Worm (Caenorhabditis elegans) whole organism, L3 larva: ENCODE data around the gene F33C8.4.
A peak's percentile ranks its signal among the peaks of the same experiment; 100 is the strongest.

Experiments used
- R02D3.7 ChIP-seq: fragments of 150-350 bp; optimal IDR thresholded peaks from 2 replicates; lab custom pipeline; 2014; ENCODE audit warnings: missing biosample characterization, missing genetic modification characterization
- ZK546.5 ChIP-seq: sonication (generic microtip); optimal IDR thresholded peaks from 2 replicates; lab custom pipeline; 2017; ENCODE audit warnings: missing biosample characterization, missing genetic modification characterization
- aly-2 ChIP-seq: fragments of 150-350 bp; optimal IDR thresholded peaks from 2 replicates; lab custom pipeline; 2014; ENCODE audit warnings: missing biosample characterization, missing genetic modification characterization
- ama-1 ChIP-seq: fragments of 150-350 bp; optimal IDR thresholded peaks from 2 replicates; lab custom pipeline; 2018
- ceh-16 ChIP-seq: sonication (generic microtip); optimal IDR thresholded peaks from 2 replicates; lab custom pipeline; 2017; ENCODE audit warnings: missing biosample characterization, missing genetic modification characterization
- ceh-28 ChIP-seq: fragments of 150-350 bp; optimal IDR thresholded peaks from 2 replicates; lab custom pipeline; 2014; ENCODE audit warnings: missing biosample characterization, missing genetic modification reagents, missing genetic modification characterization
- ceh-82 ChIP-seq: fragments of 150-350 bp; optimal IDR thresholded peaks from 2 replicates; lab custom pipeline; 2014; ENCODE audit warnings: missing biosample characterization, missing genetic modification characterization
- ceh-9 ChIP-seq: sonication (generic microtip); optimal IDR thresholded peaks from 2 replicates; lab custom pipeline; 2018; ENCODE audit warnings: missing biosample characterization, missing genetic modification characterization
- daf-12 ChIP-seq: fragments of 150-350 bp; optimal IDR thresholded peaks from 2 replicates; lab custom pipeline; 2014; ENCODE audit warnings: missing biosample characterization, missing genetic modification reagents, missing genetic modification characterization
- egl-27 ChIP-seq: sonication (generic microtip); optimal IDR thresholded peaks from 4 replicates; lab custom pipeline; 2017; ENCODE audit warnings: missing biosample characterization, missing genetic modification reagents, missing genetic modification characterization
- egl-5 ChIP-seq: fragments of 150-350 bp; optimal IDR thresholded peaks from 2 replicates; lab custom pipeline; 2017; ENCODE audit warnings: missing biosample characterization, missing genetic modification reagents, missing genetic modification characterization, inconsistent platforms
- elt-1 ChIP-seq: fragments of 150-350 bp; optimal IDR thresholded peaks from 2 replicates; lab custom pipeline; 2014; ENCODE audit warnings: missing biosample characterization, missing genetic modification characterization
- elt-2 ChIP-seq: sonication (generic microtip); optimal IDR thresholded peaks from 2 replicates; lab custom pipeline; 2016; ENCODE audit warnings: missing genetic modification reagents, mild to moderate bottlenecking, missing genetic modification characterization, missing compliant biosample characterization
- elt-3 ChIP-seq, 3 experiments: fragments of 150-350 bp in 1 of 3; sonication (generic microtip) in 2 of 3; optimal IDR thresholded peaks; 2 replicates in 2 of 3; 4 replicates in 1 of 3; lab custom pipeline; 2014 to 2017; ENCODE audit warnings: missing biosample characterization in 3 of 3, missing genetic modification characterization in 3 of 3
- eor-1 ChIP-seq, 2 experiments: fragments of 150-350 bp; optimal IDR thresholded peaks; 2 replicates each; lab custom pipeline; 2014 to 2018; ENCODE audit warnings: missing biosample characterization in 2 of 2, missing genetic modification characterization in 2 of 2
- fkh-10 ChIP-seq: sonication (generic microtip); optimal IDR thresholded peaks from 2 replicates; lab custom pipeline; 2017; ENCODE audit warnings: missing biosample characterization, missing genetic modification reagents, missing genetic modification characterization
- fkh-2 ChIP-seq: fragments of 150-350 bp; optimal IDR thresholded peaks from 2 replicates; lab custom pipeline; 2014; ENCODE audit warnings: missing biosample characterization, missing genetic modification reagents, missing genetic modification characterization
- fos-1 ChIP-seq: fragments of 150-350 bp; optimal IDR thresholded peaks from 2 replicates; lab custom pipeline; 2014; ENCODE audit warnings: missing biosample characterization, missing genetic modification characterization
- hmg-11 ChIP-seq: sonication (generic microtip); optimal IDR thresholded peaks from 2 replicates; lab custom pipeline; 2016; ENCODE audit warnings: missing genetic modification characterization, missing compliant biosample characterization
- jun-1 ChIP-seq: fragments of 150-350 bp; optimal IDR thresholded peaks from 2 replicates; lab custom pipeline; 2014; ENCODE audit warnings: missing biosample characterization, missing genetic modification reagents, missing genetic modification characterization
- lin-15B ChIP-seq: fragments of 150-350 bp; optimal IDR thresholded peaks from 2 replicates; lab custom pipeline; 2014; ENCODE audit warnings: missing biosample characterization, missing genetic modification characterization
- lin-39 ChIP-seq: fragments of 150-350 bp; optimal IDR thresholded peaks from 2 replicates; lab custom pipeline; 2018; ENCODE audit warnings: missing biosample characterization, missing genetic modification reagents, missing genetic modification characterization
- mdl-1 ChIP-seq: fragments of 150-350 bp; optimal IDR thresholded peaks from 2 replicates; lab custom pipeline; 2014; ENCODE audit warnings: missing biosample characterization, missing genetic modification characterization
- mml-1 ChIP-seq: fragments of 150-350 bp; sonication (generic microtip); optimal IDR thresholded peaks from 3 replicates; lab custom pipeline; 2014; ENCODE audit warnings: missing biosample characterization, missing genetic modification characterization
- nfya-1 ChIP-seq: sonication (generic microtip); optimal IDR thresholded peaks from 2 replicates; lab custom pipeline; 2017; ENCODE audit warnings: missing genetic modification characterization, mild to moderate bottlenecking, missing compliant biosample characterization, antibody characterized with exemption, moderate library complexity; ENCODE audit not compliant: insufficient read depth
- nhr-11 ChIP-seq: fragments of 150-350 bp; optimal IDR thresholded peaks from 2 replicates; lab custom pipeline; 2014; ENCODE audit warnings: missing biosample characterization, missing genetic modification characterization
- nhr-23 ChIP-seq: fragments of 150-350 bp; optimal IDR thresholded peaks from 2 replicates; lab custom pipeline; 2014; ENCODE audit warnings: missing biosample characterization, missing genetic modification reagents, missing genetic modification characterization
- nhr-237 ChIP-seq: fragments of 150-350 bp; optimal IDR thresholded peaks from 2 replicates; lab custom pipeline; 2014; ENCODE audit warnings: missing biosample characterization, missing genetic modification characterization
- nhr-25 ChIP-seq: sonication (generic microtip); optimal IDR thresholded peaks from 2 replicates; lab custom pipeline; 2017; ENCODE audit warnings: missing biosample characterization, missing genetic modification characterization
- nhr-28 ChIP-seq: fragments of 150-350 bp; optimal IDR thresholded peaks from 2 replicates; lab custom pipeline; 2014; ENCODE audit warnings: missing biosample characterization, missing genetic modification characterization
- nhr-43 ChIP-seq: sonication (generic microtip); optimal IDR thresholded peaks from 2 replicates; lab custom pipeline; 2016; ENCODE audit warnings: mild to moderate bottlenecking, missing genetic modification characterization, missing compliant biosample characterization; ENCODE audit not compliant: poor library complexity, severe bottlenecking
- nhr-67 ChIP-seq: fragments of 150-350 bp; optimal IDR thresholded peaks from 2 replicates; lab custom pipeline; 2014; ENCODE audit warnings: missing biosample characterization, missing genetic modification characterization
- nhr-76 ChIP-seq: fragments of 150-350 bp; sonication (generic microtip); optimal IDR thresholded peaks from 5 replicates; lab custom pipeline; 2014; ENCODE audit warnings: missing biosample characterization, missing genetic modification characterization
- nhr-77 ChIP-seq: fragments of 150-350 bp; optimal IDR thresholded peaks from 2 replicates; lab custom pipeline; 2014; ENCODE audit warnings: missing biosample characterization, missing genetic modification characterization
- pha-4 ChIP-seq: fragments of 150-350 bp; optimal IDR thresholded peaks from 2 replicates; lab custom pipeline; 2014; ENCODE audit warnings: missing biosample characterization, missing genetic modification reagents, missing genetic modification characterization
- pqm-1 ChIP-seq: fragments of 150-350 bp; optimal IDR thresholded peaks from 2 replicates; lab custom pipeline; 2017; ENCODE audit warnings: missing biosample characterization, missing genetic modification characterization, inconsistent platforms
- sea-2 ChIP-seq: fragments of 150-350 bp; sonication (generic microtip); optimal IDR thresholded peaks from 4 replicates; lab custom pipeline; 2014; ENCODE audit warnings: missing biosample characterization, missing genetic modification reagents, missing genetic modification characterization
- skn-1 ChIP-seq: fragments of 150-350 bp; optimal IDR thresholded peaks from 2 replicates; lab custom pipeline; 2014; ENCODE audit warnings: missing biosample characterization, missing genetic modification characterization
- snpc-4 ChIP-seq: fragments of 150-350 bp; optimal IDR thresholded peaks from 2 replicates; lab custom pipeline; 2014; ENCODE audit warnings: missing biosample characterization, missing genetic modification characterization
- tbx-2 ChIP-seq: sonication (generic microtip); optimal IDR thresholded peaks from 2 replicates; lab custom pipeline; 2016; ENCODE audit warnings: mild to moderate bottlenecking, missing genetic modification characterization, missing compliant biosample characterization
- unc-39 ChIP-seq: sonication (generic microtip); optimal IDR thresholded peaks from 4 replicates; lab custom pipeline; 2017; ENCODE audit warnings: missing biosample characterization, missing genetic modification characterization
- unc-62 ChIP-seq: fragments of 150-350 bp; sonication (generic microtip); optimal IDR thresholded peaks from 4 replicates; lab custom pipeline; 2014; ENCODE audit warnings: missing biosample characterization, missing genetic modification reagents, missing genetic modification characterization
- zag-1 ChIP-seq: fragments of 150-350 bp; optimal IDR thresholded peaks from 2 replicates; lab custom pipeline; 2014; ENCODE audit warnings: missing biosample characterization, missing genetic modification characterization
- ztf-4 ChIP-seq: fragments of 150-350 bp; optimal IDR thresholded peaks from 2 replicates; lab custom pipeline; 2014; ENCODE audit warnings: missing biosample characterization, missing genetic modification characterization

Gene F33C8.4

DNA sequence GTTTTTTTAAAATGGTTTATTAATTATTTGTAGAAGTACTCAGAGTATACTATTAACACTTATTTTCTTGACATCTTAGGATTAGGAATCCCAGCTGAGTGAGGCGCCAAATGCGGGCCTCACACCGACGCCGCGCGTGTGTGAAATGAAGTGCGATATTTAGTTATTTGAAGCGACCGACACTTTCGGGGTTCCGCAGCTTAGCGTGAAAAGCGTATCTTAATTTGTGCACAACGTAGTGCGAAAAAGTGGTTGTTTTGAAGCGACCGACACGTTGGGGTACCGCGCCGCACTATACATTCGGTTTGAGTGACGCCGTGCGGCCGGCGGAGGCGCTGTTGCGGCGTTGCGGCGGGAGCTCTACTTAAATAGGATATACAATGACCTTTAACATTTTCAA lies 27.1 kb upstream of the F33C8.4 start:
- TF ChIP-seq elt-2 (no peak), nfya-1 (tag; lab: Kevin White, UChicago) (no peak), lin-15B (no peak), nhr-237 (tag; lab: Kevin White, UChicago) (no peak), elt-1 (tag; lab: Kevin White, UChicago) (no peak), lin-39 (tag; lab: Kevin White, UChicago) (no peak)

DNA sequence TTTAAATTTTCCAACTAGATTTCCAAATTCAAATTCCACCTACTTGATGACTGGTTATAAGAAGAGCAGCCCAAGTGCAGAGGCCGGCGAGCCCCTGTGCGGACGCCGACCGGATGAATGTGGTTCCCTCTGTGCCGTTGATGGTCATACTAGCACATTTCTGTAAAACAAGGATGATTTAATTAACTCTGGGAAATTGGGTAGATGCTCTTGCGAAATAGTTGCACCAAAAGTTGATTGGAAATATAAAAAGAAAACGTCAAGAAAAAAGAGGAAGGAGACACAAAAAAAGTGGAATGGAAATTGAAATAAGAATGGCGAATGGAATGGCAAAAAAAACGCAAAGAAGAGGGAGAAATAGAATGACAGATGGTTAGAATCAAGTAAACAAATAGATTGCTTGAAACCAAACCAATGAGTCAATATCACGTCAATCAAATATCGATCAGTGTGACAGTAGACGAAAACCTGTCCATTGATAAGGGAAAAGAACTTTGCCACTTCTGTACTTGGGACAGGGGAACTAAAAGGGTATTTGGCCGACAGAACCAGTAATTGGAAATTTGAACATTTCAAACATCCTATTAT lies 25.3 kb upstream of the F33C8.4 start, which contains the start of gene tmem-184:
tmem-184 (minus strand) TSS at position 164 of the 588 bp plus-strand sequence.
- TF ChIP-seq R02D3.7 (tag; lab: Kevin White, UChicago) (no peak), aly-2 (tag; lab: Kevin White, UChicago) (no peak), pqm-1 (tag; lab: Kevin White, UChicago) (peak; percentile 68), ztf-4 (tag; lab: Kevin White, UChicago) (no peak), nhr-237 (tag; lab: Kevin White, UChicago) (no peak), nfya-1 (tag; lab: Kevin White, UChicago) (peak; percentile 43), lin-39 (tag; lab: Kevin White, UChicago) (no peak), snpc-4 (tag; lab: Kevin White, UChicago) (no peak), ZK546.5 (tag; lab: Kevin White, UChicago) (no peak), elt-3 (tag; optimal IDR thresholded peaks at IDR 0.05; lab: Kevin White, UChicago) (peak in 1 of 3 experiments; percentile 21), elt-1 (tag; lab: Kevin White, UChicago) (no peak), mml-1 (tag; lab: Kevin White, UChicago) (no peak), hmg-11 (tag; lab: Kevin White, UChicago) (peak; percentile 27), nhr-23 (tag; lab: Kevin White, UChicago) (peak; percentile 21), pha-4 (tag; lab: Kevin White, UChicago) (peak; percentile 52), sea-2 (GFP tag; lab: Kevin White, UChicago) (no peak), nhr-43 (tag; lab: Kevin White, UChicago) (peak; percentile 26), ceh-16 (tag; lab: Kevin White, UChicago) (no peak), nhr-25 (tag; lab: Kevin White, UChicago) (peak; percentile 20), elt-2 (peak; percentile 82), ceh-82 (tag; lab: Kevin White, UChicago) (no peak), ceh-28 (tag; lab: Kevin White, UChicago) (peak; percentile 62)
- TF ChIP-seq, all 47 proteins: peak for 10

DNA sequence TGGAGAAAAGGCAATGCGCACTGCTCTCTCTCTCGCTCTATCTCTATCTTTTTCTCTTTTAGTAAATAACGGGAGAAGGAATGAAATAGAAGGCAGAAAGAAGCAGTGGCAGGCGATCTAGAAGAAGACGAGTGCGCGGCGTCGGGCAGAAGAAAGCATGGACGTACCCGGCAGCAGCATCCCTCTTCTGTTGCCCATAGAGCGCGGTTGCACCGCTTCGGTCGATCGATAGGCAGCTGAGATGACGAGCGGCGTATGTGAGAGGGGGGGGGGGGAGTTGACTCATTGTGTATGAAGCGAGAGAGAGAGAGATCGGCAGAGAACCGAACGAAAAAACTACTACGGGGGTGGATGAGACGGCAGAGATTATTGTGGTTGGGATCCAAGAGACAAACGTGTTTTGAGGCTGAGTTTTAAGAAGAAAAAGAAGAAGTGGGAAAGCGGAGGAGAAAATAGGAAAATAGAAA lies 23.9 kb upstream of the F33C8.4 start:
- TF ChIP-seq fos-1 (tag; lab: Kevin White, UChicago) = peak; percentile 83
- peak; percentile 50 for TF ChIP-seq ceh-82 (tag; lab: Kevin White, UChicago)
- TF ChIP-seq nhr-67 (tag; lab: Kevin White, UChicago) = no peak
- no peak for TF ChIP-seq egl-5
- no peak for TF ChIP-seq daf-12 (tag; lab: Kevin White, UChicago)
- TF ChIP-seq nhr-25 (tag; lab: Kevin White, UChicago) = peak; percentile 96
- peak; percentile 61 for TF ChIP-seq skn-1 (tag; lab: Kevin White, UChicago)
- TF ChIP-seq hmg-11 (tag; lab: Kevin White, UChicago) = peak; percentile 86
- TF ChIP-seq unc-62 (GFP tag; lab: Kevin White, UChicago) = peak; percentile 88
- peak; percentile 99 for TF ChIP-seq fkh-10
- peak; percentile 61 for TF ChIP-seq elt-2
- TF ChIP-seq elt-1 (tag; lab: Kevin White, UChicago) = peak; percentile 61
- peak; percentile 72 for TF ChIP-seq nhr-23 (tag; lab: Kevin White, UChicago)
- TF ChIP-seq R02D3.7 (tag; lab: Kevin White, UChicago) = peak; percentile 53
- no peak for TF ChIP-seq mml-1 (tag; lab: Kevin White, UChicago)
- peak; percentile 21 for TF ChIP-seq ztf-4 (tag; lab: Kevin White, UChicago)
- TF ChIP-seq lin-39 (tag; lab: Kevin White, UChicago) = peak; percentile 95
- TF ChIP-seq ama-1 = no peak
- TF ChIP-seq jun-1 (tag; lab: Kevin White, UChicago) = peak; percentile 91
- peak; percentile 86 for TF ChIP-seq tbx-2 (tag; lab: Kevin White, UChicago)
- peak; percentile 96 for TF ChIP-seq ceh-28 (tag; lab: Kevin White, UChicago)
- no peak for TF ChIP-seq nhr-28 (tag; lab: Kevin White, UChicago)
- peak; percentile 79 for TF ChIP-seq nhr-43 (tag; lab: Kevin White, UChicago)
- no peak for TF ChIP-seq ceh-9 (tag; lab: Kevin White, UChicago)
- TF ChIP-seq nhr-11 (tag; lab: Kevin White, UChicago) = peak; percentile 85
- TF ChIP-seq egl-27 (tag; lab: Kevin White, UChicago) = peak; percentile 84
- TF ChIP-seq sea-2 (GFP tag; lab: Kevin White, UChicago) = peak; percentile 33
- TF ChIP-seq nhr-77 (tag; lab: Kevin White, UChicago) = peak; percentile 30
- TF ChIP-seq ceh-16 (tag; lab: Kevin White, UChicago) = no peak
- TF ChIP-seq eor-1 (tag; optimal IDR thresholded peaks at IDR 0.05; lab: Kevin White, UChicago) = no peak
- TF ChIP-seq ZK546.5 (tag; lab: Kevin White, UChicago) = peak; percentile 28
- no peak for TF ChIP-seq zag-1 (tag; lab: Kevin White, UChicago)
- TF ChIP-seq fkh-2 (tag; lab: Kevin White, UChicago) = no peak
- no peak for TF ChIP-seq nhr-76 (tag; lab: Kevin White, UChicago)
- peak; percentile 9 for TF ChIP-seq pqm-1 (tag; lab: Kevin White, UChicago)
- TF ChIP-seq aly-2 (tag; lab: Kevin White, UChicago) = no peak
- peak; percentile 72 for TF ChIP-seq mdl-1 (tag; lab: Kevin White, UChicago)
- TF ChIP-seq unc-39 (tag; lab: Kevin White, UChicago) = no peak
- peak; percentile 91 for TF ChIP-seq lin-15B
- TF ChIP-seq nhr-237 (tag; lab: Kevin White, UChicago) = no peak
